Worm (Caenorhabditis elegans): ENCODE results near the gene nlp-76.

- no peak for TF ChIP-seq zim-3 (tag; optimal IDR thresholded peaks at IDR 0.05)
- no peak for TF ChIP-seq nfya-1 (tag; optimal IDR thresholded peaks at IDR 0.05; ENCODE audit: borderline replicate concordance, insufficient read depth)
- TF ChIP-seq ztf-26 (tag; optimal IDR thresholded peaks at IDR 0.05), result no peak
- no peak for TF ChIP-seq hsf-1 (GFP tag; IDR thresholded peaks at IDR 0.05)
- TF ChIP-seq F23B12.7 (tag; optimal IDR thresholded peaks at IDR 0.05; ENCODE audit: insufficient read depth), result no peak
- TF ChIP-seq cebp-2 (GFP tag; IDR thresholded peaks at IDR 0.05), result no peak
- no peak for TF ChIP-seq rpc-1 (optimal IDR thresholded peaks at IDR 0.05)
- no peak for TF ChIP-seq rpc-1 (tag; optimal IDR thresholded peaks at IDR 0.05)
- no peak for TF ChIP-seq ama-1 (optimal IDR thresholded peaks at IDR 0.05)
- no peak for TF ChIP-seq ama-1 (GFP tag; optimal IDR thresholded peaks at IDR 0.05)
- TF ChIP-seq lin-26 (GFP tag; IDR thresholded peaks at IDR 0.05), result no peak
- TF ChIP-seq efl-1 (GFP tag; optimal IDR thresholded peaks at IDR 0.05), result no peak
- TF ChIP-seq rcor-1 (GFP tag; IDR thresholded peaks at IDR 0.05), result no peak
- TF ChIP-seq ceh-27 (GFP tag; optimal IDR thresholded peaks at IDR 0.05), result no peak
Observed at ce11 chrX:12640961-12641360, 22.7 kb downstream of the nlp-76 start.

Data from whole organism, young adult.